Worm (Caenorhabditis elegans) whole organism, L3 larva: ENCODE data around the gene K02D10.2.

ENCODE experiments used
- ama-1 ChIP-seq: fragments of 150-350 bp; optimal IDR thresholded peaks from 2 replicates; lab custom pipeline; 2018
- fos-1 ChIP-seq: fragments of 150-350 bp; optimal IDR thresholded peaks from 2 replicates; lab custom pipeline; 2014; ENCODE audit warnings: missing biosample characterization, missing genetic modification characterization
- unc-62 ChIP-seq: fragments of 150-350 bp; sonication (generic microtip); optimal IDR thresholded peaks from 4 replicates; lab custom pipeline; 2014; ENCODE audit warnings: missing biosample characterization, missing genetic modification reagents, missing genetic modification characterization

ce11 chrIII:8741955-8742354, 29.1 kb downstream of the K02D10.2 start:
- TF ChIP-seq ama-1 (lab: Kevin White, UChicago) (no peak), unc-62 (GFP tag; lab: Kevin White, UChicago) (no peak), fos-1 (tag; lab: Kevin White, UChicago) (no peak)
